Worm (Caenorhabditis elegans) whole organism, L3 larva: Measurements from ENCODE around the gene F31B9.2.
A peak's percentile ranks its signal among the peaks of the same experiment; 100 is the strongest.

Source experiments
- ZK546.5 ChIP-seq: sonication (generic microtip); optimal IDR thresholded peaks from 2 replicates; lab custom pipeline; 2017; ENCODE audit warnings: missing biosample characterization, missing genetic modification characterization
- aly-2 ChIP-seq: fragments of 150-350 bp; optimal IDR thresholded peaks from 2 replicates; lab custom pipeline; 2014; ENCODE audit warnings: missing biosample characterization, missing genetic modification characterization
- ama-1 ChIP-seq: fragments of 150-350 bp; optimal IDR thresholded peaks from 2 replicates; lab custom pipeline; 2018
- ceh-28 ChIP-seq: fragments of 150-350 bp; optimal IDR thresholded peaks from 2 replicates; lab custom pipeline; 2014; ENCODE audit warnings: missing biosample characterization, missing genetic modification reagents, missing genetic modification characterization
- ceh-82 ChIP-seq: fragments of 150-350 bp; optimal IDR thresholded peaks from 2 replicates; lab custom pipeline; 2014; ENCODE audit warnings: missing biosample characterization, missing genetic modification characterization
- ceh-9 ChIP-seq: sonication (generic microtip); optimal IDR thresholded peaks from 2 replicates; lab custom pipeline; 2018; ENCODE audit warnings: missing biosample characterization, missing genetic modification characterization
- daf-12 ChIP-seq: fragments of 150-350 bp; optimal IDR thresholded peaks from 2 replicates; lab custom pipeline; 2014; ENCODE audit warnings: missing biosample characterization, missing genetic modification reagents, missing genetic modification characterization
- egl-5 ChIP-seq: fragments of 150-350 bp; optimal IDR thresholded peaks from 2 replicates; lab custom pipeline; 2017; ENCODE audit warnings: missing biosample characterization, missing genetic modification reagents, missing genetic modification characterization, inconsistent platforms
- elt-2 ChIP-seq: sonication (generic microtip); optimal IDR thresholded peaks from 2 replicates; lab custom pipeline; 2016; ENCODE audit warnings: missing genetic modification reagents, mild to moderate bottlenecking, missing genetic modification characterization, missing compliant biosample characterization
- elt-3 ChIP-seq, 3 experiments: fragments of 150-350 bp in 1 of 3; sonication (generic microtip) in 2 of 3; optimal IDR thresholded peaks; 2 replicates in 2 of 3; 4 replicates in 1 of 3; lab custom pipeline; 2014 to 2017; ENCODE audit warnings: missing biosample characterization in 3 of 3, missing genetic modification characterization in 3 of 3
- eor-1 ChIP-seq, 2 experiments: fragments of 150-350 bp; optimal IDR thresholded peaks; 2 replicates each; lab custom pipeline; 2014 to 2018; ENCODE audit warnings: missing biosample characterization in 2 of 2, missing genetic modification characterization in 2 of 2
- fkh-10 ChIP-seq: sonication (generic microtip); optimal IDR thresholded peaks from 2 replicates; lab custom pipeline; 2017; ENCODE audit warnings: missing biosample characterization, missing genetic modification reagents, missing genetic modification characterization
- fkh-2 ChIP-seq: fragments of 150-350 bp; optimal IDR thresholded peaks from 2 replicates; lab custom pipeline; 2014; ENCODE audit warnings: missing biosample characterization, missing genetic modification reagents, missing genetic modification characterization
- fos-1 ChIP-seq: fragments of 150-350 bp; optimal IDR thresholded peaks from 2 replicates; lab custom pipeline; 2014; ENCODE audit warnings: missing biosample characterization, missing genetic modification characterization
- hmg-11 ChIP-seq: sonication (generic microtip); optimal IDR thresholded peaks from 2 replicates; lab custom pipeline; 2016; ENCODE audit warnings: missing genetic modification characterization, missing compliant biosample characterization
- lin-15B ChIP-seq: fragments of 150-350 bp; optimal IDR thresholded peaks from 2 replicates; lab custom pipeline; 2014; ENCODE audit warnings: missing biosample characterization, missing genetic modification characterization
- lin-39 ChIP-seq: fragments of 150-350 bp; optimal IDR thresholded peaks from 2 replicates; lab custom pipeline; 2018; ENCODE audit warnings: missing biosample characterization, missing genetic modification reagents, missing genetic modification characterization
- lsy-12 ChIP-seq: sonication (generic microtip); optimal IDR thresholded peaks from 2 replicates; lab custom pipeline; 2016; ENCODE audit warnings: mild to moderate bottlenecking, missing genetic modification characterization, missing compliant biosample characterization
- mdl-1 ChIP-seq: fragments of 150-350 bp; optimal IDR thresholded peaks from 2 replicates; lab custom pipeline; 2014; ENCODE audit warnings: missing biosample characterization, missing genetic modification characterization
- nfya-1 ChIP-seq: sonication (generic microtip); optimal IDR thresholded peaks from 2 replicates; lab custom pipeline; 2017; ENCODE audit warnings: missing genetic modification characterization, mild to moderate bottlenecking, missing compliant biosample characterization, antibody characterized with exemption, moderate library complexity; ENCODE audit not compliant: insufficient read depth
- nhr-12 ChIP-seq: fragments of 150-350 bp; optimal IDR thresholded peaks from 2 replicates; lab custom pipeline; 2014; ENCODE audit warnings: missing biosample characterization, missing genetic modification characterization
- nhr-23 ChIP-seq: fragments of 150-350 bp; optimal IDR thresholded peaks from 2 replicates; lab custom pipeline; 2014; ENCODE audit warnings: missing biosample characterization, missing genetic modification reagents, missing genetic modification characterization
- nhr-237 ChIP-seq: fragments of 150-350 bp; optimal IDR thresholded peaks from 2 replicates; lab custom pipeline; 2014; ENCODE audit warnings: missing biosample characterization, missing genetic modification characterization
- nhr-25 ChIP-seq: sonication (generic microtip); optimal IDR thresholded peaks from 2 replicates; lab custom pipeline; 2017; ENCODE audit warnings: missing biosample characterization, missing genetic modification characterization
- nhr-67 ChIP-seq: fragments of 150-350 bp; optimal IDR thresholded peaks from 2 replicates; lab custom pipeline; 2014; ENCODE audit warnings: missing biosample characterization, missing genetic modification characterization
- nhr-76 ChIP-seq: fragments of 150-350 bp; sonication (generic microtip); optimal IDR thresholded peaks from 5 replicates; lab custom pipeline; 2014; ENCODE audit warnings: missing biosample characterization, missing genetic modification characterization
- nhr-77 ChIP-seq: fragments of 150-350 bp; optimal IDR thresholded peaks from 2 replicates; lab custom pipeline; 2014; ENCODE audit warnings: missing biosample characterization, missing genetic modification characterization
- pqm-1 ChIP-seq: fragments of 150-350 bp; optimal IDR thresholded peaks from 2 replicates; lab custom pipeline; 2017; ENCODE audit warnings: missing biosample characterization, missing genetic modification characterization, inconsistent platforms
- sea-2 ChIP-seq: fragments of 150-350 bp; sonication (generic microtip); optimal IDR thresholded peaks from 4 replicates; lab custom pipeline; 2014; ENCODE audit warnings: missing biosample characterization, missing genetic modification reagents, missing genetic modification characterization
- skn-1 ChIP-seq: fragments of 150-350 bp; optimal IDR thresholded peaks from 2 replicates; lab custom pipeline; 2014; ENCODE audit warnings: missing biosample characterization, missing genetic modification characterization
- snpc-4 ChIP-seq: fragments of 150-350 bp; optimal IDR thresholded peaks from 2 replicates; lab custom pipeline; 2014; ENCODE audit warnings: missing biosample characterization, missing genetic modification characterization
- tbx-2 ChIP-seq: sonication (generic microtip); optimal IDR thresholded peaks from 2 replicates; lab custom pipeline; 2016; ENCODE audit warnings: mild to moderate bottlenecking, missing genetic modification characterization, missing compliant biosample characterization
- unc-39 ChIP-seq: sonication (generic microtip); optimal IDR thresholded peaks from 4 replicates; lab custom pipeline; 2017; ENCODE audit warnings: missing biosample characterization, missing genetic modification characterization
- zag-1 ChIP-seq: fragments of 150-350 bp; optimal IDR thresholded peaks from 2 replicates; lab custom pipeline; 2014; ENCODE audit warnings: missing biosample characterization, missing genetic modification characterization
- ztf-11 ChIP-seq: fragments of 150-350 bp; optimal IDR thresholded peaks from 2 replicates; lab custom pipeline; 2014; ENCODE audit warnings: missing biosample characterization, missing genetic modification characterization

Gene F31B9.2

DNA sequence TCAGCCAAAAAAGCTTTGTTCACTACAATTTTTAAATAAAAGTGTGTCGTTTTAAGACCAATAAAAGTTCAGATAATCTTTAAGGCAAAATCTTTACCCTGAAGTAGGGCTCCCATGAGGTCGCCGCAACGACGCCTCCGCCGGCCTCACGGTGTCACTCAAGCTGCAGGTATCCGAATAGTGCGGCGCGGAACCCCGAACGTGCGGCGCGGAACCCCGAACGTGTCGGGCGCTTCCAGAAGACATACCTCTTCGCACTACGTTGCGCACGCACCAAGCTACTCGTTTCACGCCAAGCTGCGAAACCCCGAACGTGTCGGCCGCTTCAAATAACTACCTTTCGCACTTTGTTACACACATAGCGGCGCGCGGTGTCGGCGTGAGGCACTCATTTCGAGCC is 4.3 kb upstream of the F31B9.2 start:
- TF ChIP-seq ztf-11 (tag; lab: Kevin White, UChicago) (no peak), lin-39 (tag; lab: Kevin White, UChicago) (no peak), fkh-10 (GFP tag; lab: Kevin White, UChicago) (no peak), mdl-1 (no peak), nfya-1 (tag; lab: Kevin White, UChicago) (no peak), nhr-237 (tag; lab: Kevin White, UChicago) (no peak)

DNA sequence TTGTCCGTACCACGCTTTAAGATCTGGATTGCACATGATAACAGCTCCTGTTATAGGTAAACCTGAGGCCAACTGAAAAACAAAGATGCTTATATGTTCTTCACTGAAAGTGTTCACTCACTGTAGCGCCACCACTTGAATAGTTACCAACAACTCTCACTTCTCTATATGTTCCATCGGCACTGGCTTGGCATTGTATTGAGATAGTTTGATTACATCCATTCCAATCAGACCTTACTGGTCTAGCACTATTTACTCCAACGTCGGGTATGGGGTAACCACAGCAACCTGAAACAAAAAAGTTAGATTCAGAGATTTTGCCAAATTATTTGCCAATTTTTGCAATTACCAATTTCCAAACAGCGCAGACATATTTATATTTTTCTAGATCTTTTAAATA is 1.4 kb upstream of the F31B9.2 start:
- TF ChIP-seq mdl-1 (no peak), nhr-77 (tag; lab: Kevin White, UChicago) (no peak), aly-2 (tag; lab: Kevin White, UChicago) (no peak)

DNA sequence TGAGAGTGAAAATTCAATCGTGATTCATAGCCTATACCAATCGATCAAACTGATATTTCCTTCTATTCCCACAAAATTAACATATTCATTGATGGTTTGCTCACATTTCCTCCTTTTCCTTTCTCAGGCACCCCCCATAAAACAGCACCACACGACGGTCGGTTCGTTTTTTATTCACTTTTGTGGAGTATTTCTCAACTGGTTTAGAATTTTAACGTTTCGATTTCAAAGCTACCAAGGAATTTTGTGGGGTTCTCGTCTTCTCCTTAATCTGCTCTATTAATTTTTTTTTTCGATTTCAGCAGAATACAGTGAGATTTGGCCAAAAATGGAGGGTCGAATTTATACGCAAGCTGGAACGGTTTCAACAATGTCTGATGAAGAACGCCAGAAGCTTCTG is 2.2 kb downstream of the F31B9.2 start, which contains the start of gene F31B9.7:
F31B9.7 (plus strand) TSS at position 301 of the 400 bp plus-strand sequence.
- no peak for TF ChIP-seq nhr-25
- no peak for TF ChIP-seq lin-39 (tag; lab: Kevin White, UChicago)
- TF ChIP-seq daf-12 (tag; lab: Kevin White, UChicago): no peak
- no peak for TF ChIP-seq lsy-12
- no peak for TF ChIP-seq eor-1 (tag; optimal IDR thresholded peaks at IDR 0.05; lab: Kevin White, UChicago)
- TF ChIP-seq mdl-1: no peak
- no peak for TF ChIP-seq unc-39
- TF ChIP-seq egl-5 (tag; lab: Kevin White, UChicago): no peak
- no peak for TF ChIP-seq fos-1 (tag; lab: Kevin White, UChicago)
- TF ChIP-seq ztf-11 (tag; lab: Kevin White, UChicago): no peak
- no peak for TF ChIP-seq skn-1 (tag; lab: Kevin White, UChicago)
- no peak for TF ChIP-seq fkh-2
- no peak for TF ChIP-seq elt-2 (tag; lab: Kevin White, UChicago)
- TF ChIP-seq ceh-82: no peak
- TF ChIP-seq snpc-4: no peak

DNA sequence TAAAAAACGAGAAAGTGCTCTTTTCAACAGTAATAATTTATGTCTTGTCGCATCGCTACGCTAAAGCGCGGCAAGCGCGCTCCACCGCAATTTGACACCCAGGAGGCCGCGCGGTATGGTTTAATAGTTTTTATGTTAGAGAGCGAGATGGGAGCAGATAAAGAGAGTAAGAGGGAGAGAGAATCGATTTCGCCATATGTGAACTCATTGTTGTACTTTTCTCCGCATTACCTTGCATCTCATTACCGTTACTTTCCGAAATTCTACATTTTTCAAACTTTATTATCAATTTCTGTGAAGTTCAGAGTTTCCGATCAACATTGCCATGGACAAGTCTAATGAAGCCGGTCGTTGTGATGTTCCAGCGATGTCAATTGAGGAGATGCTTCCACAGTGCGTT is 6.3 kb downstream of the F31B9.2 start, which contains the start of gene F31B9.3:
F31B9.3 (plus strand) TSS at position 301 of the 400 bp plus-strand sequence.
- TF ChIP-seq elt-3 (tag; optimal IDR thresholded peaks at IDR 0.05; lab: Kevin White, UChicago) (no peak), nhr-12 (tag; lab: Kevin White, UChicago) (no peak), ama-1 (lab: Kevin White, UChicago) (no peak), mdl-1 (no peak), ZK546.5 (no peak), tbx-2 (no peak), snpc-4 (no peak), ceh-28 (tag; lab: Kevin White, UChicago) (no peak), daf-12 (tag; lab: Kevin White, UChicago) (no peak), zag-1 (tag; lab: Kevin White, UChicago) (no peak), ceh-9 (no peak), lin-15B (tag; lab: Kevin White, UChicago) (no peak), lin-39 (tag; lab: Kevin White, UChicago) (no peak), nhr-67 (tag; lab: Kevin White, UChicago) (no peak), elt-2 (tag; lab: Kevin White, UChicago) (no peak), nfya-1 (tag; lab: Kevin White, UChicago) (no peak), ztf-11 (tag; lab: Kevin White, UChicago) (no peak), fos-1 (tag; lab: Kevin White, UChicago) (no peak)

DNA sequence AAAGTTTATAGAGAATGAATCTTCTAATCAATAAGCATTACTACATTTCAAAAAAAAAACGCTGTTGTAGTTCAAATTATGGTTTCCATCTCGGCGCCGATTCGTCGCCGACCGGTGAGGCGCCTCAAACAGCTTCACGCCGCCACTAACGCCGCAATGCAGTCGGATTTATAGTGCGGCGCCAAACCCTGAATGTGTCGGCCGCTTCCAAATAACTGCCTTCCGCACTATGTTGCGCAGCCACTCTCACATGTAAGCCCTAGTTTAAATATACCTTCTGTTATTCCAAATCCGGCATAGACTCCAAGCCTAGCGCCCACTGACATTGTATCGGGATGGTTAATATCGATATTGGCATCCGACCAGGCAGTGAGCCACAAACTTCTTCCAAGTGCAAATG is 15.7 kb downstream of the F31B9.2 start:
- TF ChIP-seq snpc-4 (peak; percentile 22), tbx-2 (no peak), nhr-237 (tag; lab: Kevin White, UChicago) (no peak)

DNA sequence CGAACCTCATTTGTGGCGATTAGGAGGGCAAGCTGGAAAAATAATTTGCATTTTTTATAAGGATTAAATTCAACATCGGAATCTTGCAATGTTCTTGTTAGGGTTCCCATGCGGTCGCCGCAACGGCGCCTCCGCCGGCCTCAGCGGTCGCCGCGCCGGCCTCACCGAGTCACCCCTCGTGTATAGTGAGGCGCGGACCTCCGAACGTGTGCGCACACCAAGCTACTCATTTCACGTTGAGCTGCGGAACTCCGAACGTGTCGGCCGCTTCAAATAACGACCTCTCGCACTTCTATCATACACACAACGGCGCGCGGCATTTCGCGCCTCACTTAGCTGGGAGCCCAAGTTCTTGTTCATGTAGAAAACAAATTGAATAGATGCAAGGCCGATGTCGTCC is 20.7 kb downstream of the F31B9.2 start:
- TF ChIP-seq elt-3 (tag; optimal IDR thresholded peaks at IDR 0.05; lab: Kevin White, UChicago) (no peak), zag-1 (tag; lab: Kevin White, UChicago) (no peak), pqm-1 (tag; lab: Kevin White, UChicago) (no peak), lin-15B (tag; lab: Kevin White, UChicago) (no peak), egl-5 (tag; lab: Kevin White, UChicago) (no peak), snpc-4 (no peak), skn-1 (tag; lab: Kevin White, UChicago) (no peak), nfya-1 (tag; lab: Kevin White, UChicago) (no peak), tbx-2 (no peak), fos-1 (tag; lab: Kevin White, UChicago) (no peak), ceh-9 (no peak), ceh-28 (tag; lab: Kevin White, UChicago) (no peak), nhr-76 (tag; lab: Kevin White, UChicago) (no peak), lsy-12 (no peak), nhr-23 (tag; lab: Kevin White, UChicago) (no peak), nhr-237 (tag; lab: Kevin White, UChicago) (no peak), eor-1 (tag; optimal IDR thresholded peaks at IDR 0.05; lab: Kevin White, UChicago) (no peak), hmg-11 (tag; lab: Kevin White, UChicago) (no peak), sea-2 (GFP tag; lab: Kevin White, UChicago) (no peak)
